Fruit fly (Drosophila melanogaster): Measurements from ENCODE around the gene hoe1.

Gene hoe1

dm6 chr2L:4906546-4907250, 25.5 kb downstream of the hoe1 start, which contains the start of gene snsl (continued):
- TF ChIP-seq CG12219 (GFP tag; optimal IDR thresholded peaks at IDR 0.05) (no peak), gsb-n (tag; optimal IDR thresholded peaks at IDR 0.05) (peak; percentile 42), YL-1 (GFP tag; optimal IDR thresholded peaks at IDR 0.05) (no peak), CG18599 (GFP tag; optimal IDR thresholded peaks at IDR 0.05) (peak; percentile 40), CG14710 (tag; optimal IDR thresholded peaks at IDR 0.05) (peak; percentile 40), sd (tag; optimal IDR thresholded peaks at IDR 0.05) (peak; percentile 55), wdn (GFP tag; IDR thresholded peaks at IDR 0.05) (no peak), Xbp1 (GFP tag; optimal IDR thresholded peaks at IDR 0.05) (peak; percentile 47), CG14860 (GFP tag; IDR thresholded peaks at IDR 0.05; ENCODE audit: partially characterized antibody) (no peak), dysf (GFP tag; IDR thresholded peaks at IDR 0.05) (peak; percentile 73), Med (GFP tag) (peak; percentile 85), CG10565 (GFP tag; optimal IDR thresholded peaks at IDR 0.05) (no peak), fd3F (GFP tag; optimal IDR thresholded peaks at IDR 0.05) (peak; percentile 62), CG9932 (GFP tag; IDR thresholded peaks at IDR 0.05) (no peak), salm (tag; optimal IDR thresholded peaks at IDR 0.05) (peak; percentile 55), Hmx (GFP tag; optimal IDR thresholded peaks at IDR 0.05) (no peak), CG1603 (tag; optimal IDR thresholded peaks at IDR 0.05) (peak; percentile 32), CG42726 (GFP tag; IDR thresholded peaks at IDR 0.05; ENCODE audit: partially characterized antibody) (0 out of 2 replicates have a peak, but pooled peaks have one; percentile 36), CG11504 (tag; optimal IDR thresholded peaks at IDR 0.05) (peak; percentile 90), seq (GFP tag; IDR thresholded peaks at IDR 0.05) (0 out of 2 replicates have a peak, but pooled peaks have one; percentile 30), CG4328 (GFP tag; optimal IDR thresholded peaks at IDR 0.05) (peak; percentile 39), CG8924 (tag; optimal IDR thresholded peaks at IDR 0.05) (peak; percentile 87), grau (tag; optimal IDR thresholded peaks at IDR 0.05) (peak; percentile 77), CG5245 (GFP tag; optimal IDR thresholded peaks at IDR 0.05) (peak; percentile 8), az2 (GFP tag; optimal IDR thresholded peaks at IDR 0.05) (peak; percentile 23), dmrt99B (tag; optimal IDR thresholded peaks at IDR 0.05) (peak; percentile 89), twi (tag; optimal IDR thresholded peaks at IDR 0.05) (peak; percentile 47), CG17328 (GFP tag; IDR thresholded peaks at IDR 0.05) (0 out of 2 replicates have a peak, but pooled peaks have one; percentile 10), Dek (tag; optimal IDR thresholded peaks at IDR 0.05) (peak; percentile 52), Atf6 (GFP tag; IDR thresholded peaks at IDR 0.05) (peak; percentile 54; the same call in 1 of the 2 replicates), CG6254 (GFP tag; optimal IDR thresholded peaks at IDR 0.05) (no peak), Fer1 (GFP tag; optimal IDR thresholded peaks at IDR 0.05) (peak; percentile 59), yki (optimal IDR thresholded peaks at IDR 0.05) (no peak)

DNA sequence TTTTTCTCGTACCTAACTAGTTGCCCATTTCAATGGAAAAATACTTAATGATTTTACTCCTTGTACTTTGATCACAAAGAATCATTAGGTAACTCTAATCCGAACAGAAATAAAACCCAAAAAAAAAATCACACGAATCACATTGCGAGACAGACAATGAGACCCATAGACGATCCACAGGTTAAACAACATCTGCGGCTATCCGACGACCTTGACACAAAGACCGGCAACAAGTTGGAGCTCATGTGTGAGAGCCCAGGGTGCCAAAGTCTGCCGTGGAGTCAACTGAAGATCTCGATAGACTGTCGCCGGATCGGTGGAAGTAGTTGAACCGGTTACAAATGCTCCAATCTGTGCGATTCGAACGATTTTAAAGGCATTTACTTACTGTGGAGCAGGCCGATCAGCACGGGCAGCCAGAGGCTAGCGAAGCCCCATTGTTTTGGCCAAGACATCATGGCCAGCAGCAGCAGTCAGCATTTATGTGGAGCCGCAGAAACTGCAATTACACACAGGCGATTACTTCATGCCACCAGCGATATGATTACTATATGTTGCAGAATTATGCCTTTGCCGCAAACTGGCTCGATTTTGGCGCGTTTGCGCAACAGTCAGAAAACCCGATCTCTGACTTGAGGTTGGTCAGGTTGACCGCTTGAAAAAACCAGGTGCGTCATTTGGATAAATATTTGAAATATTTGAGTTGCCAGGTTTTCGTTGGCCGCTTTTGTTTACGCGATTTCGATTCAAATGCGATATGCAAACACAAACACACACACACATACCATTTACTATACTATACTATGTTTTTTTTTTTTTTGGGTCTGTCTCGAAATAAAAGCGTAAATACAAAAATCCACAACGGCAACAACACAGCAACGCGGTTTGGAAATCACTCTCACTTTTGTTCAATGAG, 26.6 kb downstream of the hoe1 start:
- TF ChIP-seq CG17912 (GFP tag; optimal IDR thresholded peaks at IDR 0.05) (no peak), ftz-f1 (GFP tag; optimal IDR thresholded peaks at IDR 0.05) (peak; percentile 62), CG42726 (GFP tag; IDR thresholded peaks at IDR 0.05; ENCODE audit: partially characterized antibody) (0 out of 2 replicates have a peak, but pooled peaks have one; percentile 42), CG12769 (tag; optimal IDR thresholded peaks at IDR 0.05) (peak; percentile 6), CG14441 (GFP tag; IDR thresholded peaks at IDR 0.05) (peak; percentile 7; the same call in 1 of the 2 replicates), BEAF-32 (GFP tag; optimal IDR thresholded peaks at IDR 0.05) (no peak), Atf6 (GFP tag; IDR thresholded peaks at IDR 0.05) (peak; percentile 41; the same call in 1 of the 2 replicates), CG6175 (GFP tag; IDR thresholded peaks at IDR 0.05) (0 out of 3 replicates have a peak, but pooled peaks have one; percentile 24), sd (tag; optimal IDR thresholded peaks at IDR 0.05) (peak; percentile 98), chinmo (GFP tag; IDR thresholded peaks at IDR 0.05; ENCODE audit: partially characterized antibody) (peak; percentile 72; the same call in 2 of the 4 replicates), Blimp-1 (GFP tag; optimal IDR thresholded peaks at IDR 0.05) (peak; percentile 34), CG43689 (GFP tag; IDR thresholded peaks at IDR 0.05) (no peak), sqz (GFP tag; optimal IDR thresholded peaks at IDR 0.05) (peak; percentile 80), CG1602 (GFP tag; optimal IDR thresholded peaks at IDR 0.05) (no peak)

Data from whole organism, embryonic.